Worm (Caenorhabditis elegans): ENCODE measurements around the gene Y110A2AL.3.

The Y110A2AL.3 gene

DNA sequence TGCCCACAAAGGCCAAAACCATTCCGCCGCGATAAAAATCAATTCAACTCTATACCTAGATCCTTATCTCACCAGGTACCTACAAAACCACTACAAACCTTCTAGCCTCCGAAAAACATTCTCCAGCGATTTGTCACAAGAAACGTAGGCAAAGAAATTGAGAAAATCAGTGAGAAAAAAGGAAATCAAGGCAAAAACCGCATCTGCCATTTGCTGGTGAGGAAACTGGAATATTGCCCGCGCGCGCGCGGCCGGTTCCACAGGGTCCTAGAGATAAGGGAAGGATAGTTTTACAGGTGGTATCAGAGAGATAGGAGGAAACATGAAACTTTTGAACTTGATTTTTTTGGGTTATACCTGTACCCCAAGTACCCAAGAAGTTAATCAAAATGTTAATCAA is 9.3 kb upstream of the Y110A2AL.3 start:
- TF ChIP-seq sma-9 (GFP tag; optimal IDR thresholded peaks at IDR 0.05) = peak; percentile 8
- no peak for TF ChIP-seq sma-9 (tag; optimal IDR thresholded peaks at IDR 0.05)
- peak; percentile 67 for TF ChIP-seq nhr-25 (tag; optimal IDR thresholded peaks at IDR 0.05)
- TF ChIP-seq lin-39 (tag; optimal IDR thresholded peaks at IDR 0.05) = no peak
- TF ChIP-seq ceh-16 (tag; optimal IDR thresholded peaks at IDR 0.05) = peak; percentile 53
- peak; percentile 35 for TF ChIP-seq nhr-21 (tag; optimal IDR thresholded peaks at IDR 0.05)
- TF ChIP-seq R02D3.7 (tag; optimal IDR thresholded peaks at IDR 0.05) = no peak
- peak; percentile 6 for TF ChIP-seq blmp-1 (tag; optimal IDR thresholded peaks at IDR 0.05; ENCODE audit: insufficient read depth)
- no peak for TF ChIP-seq mab-5 (tag; optimal IDR thresholded peaks at IDR 0.05)

DNA sequence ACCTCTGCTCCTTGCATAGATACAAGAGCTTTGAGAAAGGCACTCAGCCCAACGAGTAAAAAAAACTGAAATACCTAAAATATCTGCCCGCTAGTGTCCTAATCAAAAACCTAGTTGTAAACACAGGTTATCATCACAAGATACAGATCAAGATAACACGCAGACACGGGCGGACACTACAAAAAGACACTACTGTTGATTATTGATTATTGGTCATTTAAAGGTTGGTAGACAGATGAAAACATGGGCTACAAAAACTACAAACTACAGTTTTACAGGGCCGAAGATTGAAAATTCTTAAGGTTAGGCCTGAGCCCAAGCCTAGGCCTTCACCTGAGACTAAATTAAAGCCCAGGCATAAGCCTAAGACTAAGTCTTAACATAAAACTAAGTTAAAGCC is 8.0 kb upstream of the Y110A2AL.3 start:
- TF ChIP-seq alr-1 (tag; optimal IDR thresholded peaks at IDR 0.05) (no peak), sma-9 (GFP tag; optimal IDR thresholded peaks at IDR 0.05) (peak; percentile 20), sma-9 (tag; optimal IDR thresholded peaks at IDR 0.05) (no peak)

DNA sequence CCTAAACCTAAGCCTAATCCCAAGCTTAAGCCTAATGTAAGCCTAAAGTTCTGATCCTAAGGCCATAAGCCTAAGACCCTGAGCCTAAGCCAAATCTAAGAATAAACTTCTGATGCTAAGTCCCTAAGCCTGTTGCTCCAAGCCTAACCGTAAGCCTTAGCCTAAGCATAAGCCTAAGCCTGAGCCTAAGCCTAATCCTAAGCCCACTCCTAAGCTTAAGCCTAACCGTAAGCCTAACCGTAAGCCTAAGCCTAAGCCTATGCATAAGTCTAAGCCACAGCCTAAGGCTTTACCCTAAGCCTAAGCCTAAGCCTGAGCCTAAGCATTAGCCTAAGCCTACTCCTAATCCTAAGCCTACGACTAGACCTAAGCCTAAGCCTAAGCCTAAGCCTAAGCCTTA is 7.6 kb upstream of the Y110A2AL.3 start:
- TF ChIP-seq unc-62 (GFP tag; optimal IDR thresholded peaks at IDR 0.05) = no peak
- no peak for TF ChIP-seq R02D3.7 (tag; optimal IDR thresholded peaks at IDR 0.05)
- TF ChIP-seq nhr-237 (tag; optimal IDR thresholded peaks at IDR 0.05) = no peak
- TF ChIP-seq mdl-1 (tag; optimal IDR thresholded peaks at IDR 0.05) = no peak
- no peak for TF ChIP-seq ama-1 (optimal IDR thresholded peaks at IDR 0.05)
- TF ChIP-seq fos-1 (tag; optimal IDR thresholded peaks at IDR 0.05) = no peak
- TF ChIP-seq nhr-6 (tag; optimal IDR thresholded peaks at IDR 0.05) = no peak
- no peak for TF ChIP-seq blmp-1 (tag; optimal IDR thresholded peaks at IDR 0.05; ENCODE audit: insufficient read depth)
- TF ChIP-seq aly-2 (tag; optimal IDR thresholded peaks at IDR 0.05) = no peak
- TF ChIP-seq ceh-82 (tag; optimal IDR thresholded peaks at IDR 0.05) = no peak
- TF ChIP-seq lin-39 (tag; optimal IDR thresholded peaks at IDR 0.05) = no peak
- no peak for TF ChIP-seq ZK546.5 (tag; optimal IDR thresholded peaks at IDR 0.05)
- TF ChIP-seq lin-13 (GFP tag; optimal IDR thresholded peaks at IDR 0.05) = no peak
- no peak for TF ChIP-seq Y55F3AM.14 (GFP tag; optimal IDR thresholded peaks at IDR 0.05)
- TF ChIP-seq snpc-4 (tag; optimal IDR thresholded peaks at IDR 0.05) = no peak
- TF ChIP-seq F13H6.1 (tag; optimal IDR thresholded peaks at IDR 0.05) = no peak
- TF ChIP-seq dmd-4 (tag; optimal IDR thresholded peaks at IDR 0.05) = no peak

DNA sequence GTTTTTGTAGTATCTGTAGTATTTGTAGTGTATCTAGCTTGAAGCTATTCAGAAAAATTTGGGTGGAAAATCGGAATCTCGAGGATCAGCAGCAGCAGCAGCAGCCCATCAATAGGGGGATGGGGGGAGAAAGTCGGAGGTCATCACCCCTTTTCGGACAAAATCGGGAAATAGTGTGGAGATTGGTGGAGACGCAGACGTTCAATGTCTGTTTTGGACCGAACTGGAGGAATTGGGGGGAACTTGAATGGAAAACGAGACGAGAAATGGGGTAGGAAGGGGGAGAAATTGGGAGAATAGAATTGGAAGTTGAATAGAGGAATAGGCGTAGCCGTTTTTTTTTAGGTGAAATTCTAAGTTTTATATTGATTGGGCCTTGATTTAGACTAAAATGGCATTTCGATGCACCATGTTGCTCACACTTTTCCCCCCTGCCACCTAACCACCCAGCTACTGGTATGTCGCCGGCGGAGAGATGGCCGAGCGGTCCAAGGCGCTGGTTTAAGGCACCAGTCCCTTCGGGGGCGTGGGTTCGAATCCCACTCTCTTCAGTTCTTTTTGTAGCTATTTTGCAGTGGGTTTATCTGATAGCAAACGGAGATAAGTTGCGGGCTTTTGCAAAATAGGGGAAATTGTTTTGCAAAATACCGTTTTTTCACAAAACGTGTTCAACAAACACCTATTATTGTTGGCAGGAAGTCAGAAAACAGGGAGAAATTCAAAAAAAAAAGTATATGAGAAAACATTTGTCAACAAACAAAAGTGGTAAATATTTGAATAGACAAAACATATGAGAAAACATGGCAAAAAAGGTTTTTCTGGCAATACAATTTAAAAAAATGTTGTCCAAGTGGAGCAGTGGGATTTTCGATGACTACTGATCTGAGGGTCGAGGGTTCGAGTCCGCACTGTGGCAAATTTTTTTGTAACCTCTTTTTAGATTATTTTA is 6.7 kb upstream of the Y110A2AL.3 start:
- TF ChIP-seq elt-3 (tag; optimal IDR thresholded peaks at IDR 0.05) (no peak), nhr-21 (tag; optimal IDR thresholded peaks at IDR 0.05) (peak; percentile 16), nhr-129 (tag; optimal IDR thresholded peaks at IDR 0.05) (peak; percentile 2)

DNA sequence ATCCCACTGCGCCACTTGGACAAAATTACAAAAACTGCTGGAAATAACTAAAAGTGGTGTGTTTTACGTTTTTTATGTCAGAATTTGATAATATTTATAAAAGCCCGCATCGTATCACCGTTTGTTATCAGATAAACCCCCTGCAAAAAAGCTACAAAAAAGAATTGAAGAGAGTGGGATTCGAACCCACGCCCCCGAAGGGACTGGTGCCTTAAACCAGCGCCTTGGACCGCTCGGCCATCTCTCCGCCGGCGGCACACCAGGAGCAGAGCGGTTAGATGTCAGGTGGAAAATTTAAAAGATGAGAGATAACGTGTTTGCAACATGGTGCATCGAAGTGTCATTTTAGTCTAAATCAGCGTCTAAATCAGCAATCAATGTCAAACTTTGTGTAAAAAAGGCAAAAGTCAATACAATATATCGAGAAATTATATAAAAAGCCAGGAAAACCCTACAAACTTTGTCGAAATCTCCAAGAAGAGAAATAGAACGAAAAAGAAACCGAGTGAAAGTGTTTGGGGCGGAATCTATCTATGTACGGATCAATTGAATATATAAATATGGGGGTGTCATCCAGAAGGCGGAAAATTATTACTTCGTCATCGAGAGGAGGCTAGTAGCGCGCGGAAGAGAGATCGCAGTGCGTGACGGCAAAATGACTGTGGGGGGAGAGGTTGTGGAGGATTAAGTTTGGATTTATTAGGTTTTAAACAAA is 5.3 kb upstream of the Y110A2AL.3 start:
- TF ChIP-seq lin-11 (tag; optimal IDR thresholded peaks at IDR 0.05) (peak; percentile 13), elt-1 (tag; optimal IDR thresholded peaks at IDR 0.05) (no peak), nhr-237 (tag; optimal IDR thresholded peaks at IDR 0.05) (no peak), zag-1 (tag; optimal IDR thresholded peaks at IDR 0.05) (no peak), unc-55 (GFP tag; optimal IDR thresholded peaks at IDR 0.05) (peak; percentile 11), gmeb-1 (tag; optimal IDR thresholded peaks at IDR 0.05) (peak; percentile 18), nhr-129 (tag; optimal IDR thresholded peaks at IDR 0.05) (peak; percentile 19), nhr-25 (tag; optimal IDR thresholded peaks at IDR 0.05) (no peak), lin-13 (GFP tag; optimal IDR thresholded peaks at IDR 0.05) (no peak), lin-39 (tag; optimal IDR thresholded peaks at IDR 0.05) (no peak), nhr-11 (tag; optimal IDR thresholded peaks at IDR 0.05) (no peak)

Measured in whole organism, L2 larva.